Worm (Caenorhabditis elegans) whole organism, L4/young adult: ENCODE data around the gene patr-1.

Experiments used
- W03F9.2 ChIP-seq: fragments of 150-350 bp; optimal IDR thresholded peaks from 2 replicates; lab custom pipeline; 2014; ENCODE audit warnings: missing biosample characterization, missing genetic modification characterization
- dao-5 ChIP-seq: sonication (generic microtip); optimal IDR thresholded peaks from 2 replicates; lab custom pipeline; 2016; ENCODE audit warnings: missing genotype, missing genetic modification characterization, moderate library complexity, missing compliant biosample characterization

DNA sequence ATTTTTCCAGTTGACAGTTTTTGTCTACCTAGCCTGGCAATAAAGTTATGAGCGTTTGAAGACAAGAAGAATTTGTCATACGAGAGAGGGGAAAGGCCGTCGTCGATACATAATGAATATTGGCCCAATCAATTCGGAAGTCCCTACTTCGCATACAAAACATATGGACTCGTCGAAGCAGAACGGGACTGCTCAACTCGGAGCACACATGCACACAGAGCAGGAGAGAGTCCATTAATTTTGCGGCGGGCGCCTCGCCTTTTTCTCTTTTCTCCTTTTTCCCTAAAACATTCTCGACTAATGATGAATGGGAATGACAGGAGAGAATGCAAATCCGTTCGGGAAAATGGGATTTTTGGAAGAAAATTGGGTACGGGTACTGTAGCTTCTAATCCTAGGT is 45.2 kb downstream of the patr-1 start, which contains the start of gene F13D12.8:
- TF ChIP-seq dao-5 (tag; lab: Kevin White, UChicago), result no peak
- TF ChIP-seq W03F9.2 (tag; lab: Kevin White, UChicago), result no peak
